ENCODE assay signal across 1 fruit fly cellular context in genomic region chr3L:7976081-7976483, dm6.
TF ChIP-seq lines count a peak whose summit lies in the region.

HP4 (minus strand) TSS chr3L:7976154.
CG8209 (plus strand) TSS chr3L:7976406.

TF ChIP-seq in whole organism, embryonic, 481 proteins besides CTCF, POLR2A, EP300 and RAD21 (continued from another document and continues in another):
- TF ChIP-seq B-H1 (GFP tag; IDR thresholded peaks at IDR 0.05; lab: Robert Waterston, UW) = peak; percentile 75; the same call in 2 of the 3 replicates
- TF ChIP-seq lov (optimal IDR thresholded peaks at IDR 0.05; lab: Kevin White, UChicago) = no peak
- TF ChIP-seq lov (GFP tag; IDR thresholded peaks at IDR 0.05; lab: Robert Waterston, UW) = 0 out of 3 replicates have a peak, but pooled peaks have one; percentile 63
- TF ChIP-seq ro (GFP tag; IDR thresholded peaks at IDR 0.05; lab: Robert Waterston, UW) = peak; percentile 59; the same call in 1 of the 2 replicates
- peak; percentile 88 for TF ChIP-seq zfh1 (GFP tag; IDR thresholded peaks at IDR 0.05; lab: Robert Waterston, UW)
- TF ChIP-seq gcm2 (GFP tag; optimal IDR thresholded peaks at IDR 0.05; lab: Kevin White, UChicago) = peak; percentile 52
- no peak for TF ChIP-seq dati (GFP tag; IDR thresholded peaks at IDR 0.05; lab: Robert Waterston, UW)
- TF ChIP-seq dpn (GFP tag; optimal IDR thresholded peaks at IDR 0.05; lab: Kevin White, UChicago) = peak; percentile 61 to 86
- TF ChIP-seq zf30C (GFP tag; optimal IDR thresholded peaks at IDR 0.05; lab: Kevin White, UChicago) = peak; percentile 99
- TF ChIP-seq Fer2 (tag; optimal IDR thresholded peaks at IDR 0.05; lab: Kevin White, UChicago) = peak; percentile 79
- TF ChIP-seq sr (GFP tag; IDR thresholded peaks at IDR 0.05; lab: Robert Waterston, UW) = no peak
- TF ChIP-seq Fer1 (GFP tag; optimal IDR thresholded peaks at IDR 0.05; lab: Kevin White, UChicago) = peak; percentile 87
- peak; percentile 76 for TF ChIP-seq HHEX (GFP tag; optimal IDR thresholded peaks at IDR 0.05; lab: Kevin White, UChicago)
- peak; percentile 74 for TF ChIP-seq wdn (GFP tag; IDR thresholded peaks at IDR 0.05; lab: Robert Waterston, UW)
- peak; percentile 14 for TF ChIP-seq schlank (tag; optimal IDR thresholded peaks at IDR 0.05; lab: Kevin White, UChicago)
- TF ChIP-seq CkIIα-i1 (GFP tag; IDR thresholded peaks at IDR 0.05; lab: Robert Waterston, UW) = no peak
- no peak for TF ChIP-seq HmgD (GFP tag; optimal IDR thresholded peaks at IDR 0.05; lab: Kevin White, UChicago)
- TF ChIP-seq her (GFP tag; optimal IDR thresholded peaks at IDR 0.05; lab: Kevin White, UChicago) = peak; percentile 19
- peak; percentile 79 for TF ChIP-seq lilli (GFP tag; optimal IDR thresholded peaks at IDR 0.05; lab: Kevin White, UChicago)
- peak; percentile 22 for TF ChIP-seq CG1603 (tag; optimal IDR thresholded peaks at IDR 0.05; lab: Kevin White, UChicago)
- TF ChIP-seq CG18011 (GFP tag; optimal IDR thresholded peaks at IDR 0.05; lab: Kevin White, UChicago) = peak; percentile 59
- peak; percentile 13 for TF ChIP-seq slp2 (GFP tag; optimal IDR thresholded peaks at IDR 0.05; lab: Kevin White, UChicago)
- no peak for TF ChIP-seq repo (GFP tag; optimal IDR thresholded peaks at IDR 0.05; lab: Kevin White, UChicago)
- peak; percentile 91 for TF ChIP-seq CG6272 (GFP tag; IDR thresholded peaks at IDR 0.05; lab: Robert Waterston, UW)
- TF ChIP-seq ase (GFP tag; IDR thresholded peaks at IDR 0.05; lab: Robert Waterston, UW) = peak; percentile 75; the same call in 2 of the 3 replicates
- peak; percentile 61 for TF ChIP-seq nerfin-1 (tag; optimal IDR thresholded peaks at IDR 0.05; lab: Kevin White, UChicago)
- TF ChIP-seq Usf (GFP tag; optimal IDR thresholded peaks at IDR 0.05; lab: Kevin White, UChicago) = peak; percentile 5
- TF ChIP-seq PHDP (tag; optimal IDR thresholded peaks at IDR 0.05; lab: Kevin White, UChicago) = peak; percentile 88
- TF ChIP-seq phol (tag; optimal IDR thresholded peaks at IDR 0.05; lab: Kevin White, UChicago) = peak; percentile 88
- TF ChIP-seq CG7987 (GFP tag; optimal IDR thresholded peaks at IDR 0.05; lab: Kevin White, UChicago) = peak; percentile 34
- TF ChIP-seq Trl (optimal IDR thresholded peaks at IDR 0.05; lab: Kevin White, UChicago) = no peak
- peak; percentile 68 for TF ChIP-seq Trl (GFP tag; optimal IDR thresholded peaks at IDR 0.05; lab: Kevin White, UChicago)
- TF ChIP-seq run (tag; optimal IDR thresholded peaks at IDR 0.05; lab: Kevin White, UChicago) = peak; percentile 30
- TF ChIP-seq ATbp (GFP tag; optimal IDR thresholded peaks at IDR 0.05; lab: Kevin White, UChicago) = peak; percentile 55
- TF ChIP-seq Nf-YB (GFP tag; optimal IDR thresholded peaks at IDR 0.05; lab: Kevin White, UChicago) = peak; percentile 63
- peak in 1 of 2 experiments; percentile 38 for TF ChIP-seq insv (GFP tag; optimal IDR thresholded peaks at IDR 0.05; lab: Kevin White, UChicago)
- peak; percentile 41 for TF ChIP-seq Dip3 (GFP tag; optimal IDR thresholded peaks at IDR 0.05; lab: Kevin White, UChicago)
- no peak for TF ChIP-seq Bdp1 (GFP tag; optimal IDR thresholded peaks at IDR 0.05; lab: Kevin White, UChicago)
- TF ChIP-seq ssp (GFP tag; IDR thresholded peaks at IDR 0.05; lab: Robert Waterston, UW) = peak; percentile 78
- TF ChIP-seq maf-S (GFP tag; optimal IDR thresholded peaks at IDR 0.05; lab: Kevin White, UChicago) = no peak
- peak; percentile 81 for TF ChIP-seq tna (GFP tag; IDR thresholded peaks at IDR 0.05; lab: Robert Waterston, UW; ENCODE audit: partially characterized antibody)
- TF ChIP-seq Optix (GFP tag; IDR thresholded peaks at IDR 0.05; lab: Robert Waterston, UW) = peak; percentile 58; the same call in 2 of the 3 replicates
- TF ChIP-seq Scr (GFP tag; IDR thresholded peaks at IDR 0.05; lab: Robert Waterston, UW; ENCODE audit: partially characterized antibody) = peak; percentile 97
- TF ChIP-seq wek (GFP tag; optimal IDR thresholded peaks at IDR 0.05; lab: Kevin White, UChicago) = no peak
- peak; percentile 36 for TF ChIP-seq Lhr (GFP tag; optimal IDR thresholded peaks at IDR 0.05; lab: Kevin White, UChicago)
- TF ChIP-seq esg (GFP tag; conservative IDR thresholded peaks at IDR 0.05; lab: Robert Waterston, UW) = peak; percentile 81
- TF ChIP-seq ab (GFP tag; optimal IDR thresholded peaks at IDR 0.05; lab: Kevin White, UChicago) = no peak
- TF ChIP-seq lmd (GFP tag; IDR thresholded peaks at IDR 0.05; lab: Robert Waterston, UW) = peak; percentile 85
- peak; percentile 27 for TF ChIP-seq CG12219 (GFP tag; optimal IDR thresholded peaks at IDR 0.05; lab: Kevin White, UChicago)
- peak; percentile 82 for TF ChIP-seq CG4730 (GFP tag; IDR thresholded peaks at IDR 0.05; lab: Robert Waterston, UW)
- peak; percentile 78 for TF ChIP-seq CG15514 (GFP tag; optimal IDR thresholded peaks at IDR 0.05; lab: Kevin White, UChicago)
- TF ChIP-seq luna (GFP tag; optimal IDR thresholded peaks at IDR 0.05; lab: Kevin White, UChicago) = no peak
- peak; percentile 48; the same call in 1 of the 3 replicates for TF ChIP-seq CG11093 (GFP tag; IDR thresholded peaks at IDR 0.05; lab: Robert Waterston, UW)
- TF ChIP-seq Spps (tag; optimal IDR thresholded peaks at IDR 0.05; lab: Kevin White, UChicago) = peak; percentile 74
- TF ChIP-seq Stat92E (GFP tag; optimal IDR thresholded peaks at IDR 0.05; lab: Kevin White, UChicago) = peak in 1 of 3 experiments; percentile 34
- no peak for TF ChIP-seq HLHmδ (GFP tag; optimal IDR thresholded peaks at IDR 0.05; lab: Kevin White, UChicago)
- peak; percentile 86 for TF ChIP-seq Xbp1 (GFP tag; optimal IDR thresholded peaks at IDR 0.05; lab: Kevin White, UChicago)
- peak; percentile 71 for TF ChIP-seq CG31224 (GFP tag; IDR thresholded peaks at IDR 0.05; lab: Robert Waterston, UW)
- peak; percentile 88 for TF ChIP-seq CG13775 (GFP tag; optimal IDR thresholded peaks at IDR 0.05; lab: Kevin White, UChicago)
- peak; percentile 78 for TF ChIP-seq sug (tag; optimal IDR thresholded peaks at IDR 0.05; lab: Kevin White, UChicago)
- peak; percentile 70 for TF ChIP-seq bab2 (GFP tag; optimal IDR thresholded peaks at IDR 0.05; lab: Kevin White, UChicago)
- TF ChIP-seq caup (GFP tag; optimal IDR thresholded peaks at IDR 0.05; lab: Kevin White, UChicago; ENCODE audit: severe bottlenecking) = peak; percentile 76
- peak; percentile 88 for TF ChIP-seq CG18599 (GFP tag; optimal IDR thresholded peaks at IDR 0.05; lab: Kevin White, UChicago)
- peak; percentile 50 for TF ChIP-seq CrebB (tag; optimal IDR thresholded peaks at IDR 0.05; lab: Kevin White, UChicago)
- TF ChIP-seq CG17328 (GFP tag; IDR thresholded peaks at IDR 0.05; lab: Robert Waterston, UW) = peak; percentile 89
- TF ChIP-seq br (optimal IDR thresholded peaks at IDR 0.05; lab: Kevin White, UChicago) = no peak
- peak; percentile 80 for TF ChIP-seq NfI (GFP tag; optimal IDR thresholded peaks at IDR 0.05; lab: Kevin White, UChicago)
- TF ChIP-seq CG1233 (GFP tag; optimal IDR thresholded peaks at IDR 0.05; lab: Kevin White, UChicago) = peak; percentile 66
- peak; percentile 59 for TF ChIP-seq Deaf1 (tag; optimal IDR thresholded peaks at IDR 0.05; lab: Kevin White, UChicago)
- TF ChIP-seq amos (GFP tag; IDR thresholded peaks at IDR 0.05; lab: Robert Waterston, UW; ENCODE audit: partially characterized antibody) = peak; percentile 92
- peak; percentile 73 for TF ChIP-seq CG12942 (GFP tag; optimal IDR thresholded peaks at IDR 0.05; lab: Kevin White, UChicago)
- peak; percentile 85 for TF ChIP-seq CG15269 (tag; optimal IDR thresholded peaks at IDR 0.05; lab: Kevin White, UChicago)
- peak; percentile 83 for TF ChIP-seq CG15696 (tag; optimal IDR thresholded peaks at IDR 0.05; lab: Kevin White, UChicago)
- no peak for TF ChIP-seq Neu2 (GFP tag; optimal IDR thresholded peaks at IDR 0.05; lab: Kevin White, UChicago; ENCODE audit: borderline replicate concordance)
- peak; percentile 1 for TF ChIP-seq tx (GFP tag; optimal IDR thresholded peaks at IDR 0.05; lab: Kevin White, UChicago)
- peak; percentile 94 for TF ChIP-seq knrl (GFP tag; IDR thresholded peaks at IDR 0.05; lab: Robert Waterston, UW; ENCODE audit: partially characterized antibody)
- peak; percentile 78 for TF ChIP-seq H2.0 (GFP tag; IDR thresholded peaks at IDR 0.05; lab: Robert Waterston, UW)
- peak; percentile 61 for TF ChIP-seq CG18764 (GFP tag; optimal IDR thresholded peaks at IDR 0.05; lab: Kevin White, UChicago)
- TF ChIP-seq CG18476 (GFP tag; optimal IDR thresholded peaks at IDR 0.05; lab: Kevin White, UChicago) = peak; percentile 75
- TF ChIP-seq Poxn (GFP tag; IDR thresholded peaks at IDR 0.05; lab: Robert Waterston, UW) = peak; percentile 21; the same call in 1 of the 2 replicates
- TF ChIP-seq pnt (GFP tag; optimal IDR thresholded peaks at IDR 0.05; lab: Kevin White, UChicago) = peak; percentile 38
- TF ChIP-seq CG13287 (GFP tag; IDR thresholded peaks at IDR 0.05; lab: Robert Waterston, UW; ENCODE audit: partially characterized antibody) = peak; percentile 98
- TF ChIP-seq CG9437 (GFP tag; optimal IDR thresholded peaks at IDR 0.05; lab: Kevin White, UChicago) = peak; percentile 35
- peak; percentile 36 for TF ChIP-seq Myb (GFP tag; optimal IDR thresholded peaks at IDR 0.05; lab: Kevin White, UChicago)
- TF ChIP-seq CG12391 (tag; optimal IDR thresholded peaks at IDR 0.05; lab: Kevin White, UChicago) = peak; percentile 95
- TF ChIP-seq CG7357 (GFP tag; IDR thresholded peaks at IDR 0.05; lab: Robert Waterston, UW) = peak; percentile 72
- no peak; the same call in 2 of the 3 replicates for TF ChIP-seq jigr1 (GFP tag; IDR thresholded peaks at IDR 0.05; lab: Robert Waterston, UW)
- peak; percentile 64 for TF ChIP-seq CG3407 (GFP tag; optimal IDR thresholded peaks at IDR 0.05; lab: Kevin White, UChicago)
- TF ChIP-seq CG1602 (GFP tag; optimal IDR thresholded peaks at IDR 0.05; lab: Kevin White, UChicago) = peak; percentile 87
- TF ChIP-seq h (optimal IDR thresholded peaks at IDR 0.05; lab: Kevin White, UChicago) = no peak
- no peak for TF ChIP-seq CG31388 (GFP tag; optimal IDR thresholded peaks at IDR 0.05; lab: Kevin White, UChicago)
- TF ChIP-seq CG12769 (tag; optimal IDR thresholded peaks at IDR 0.05; lab: Kevin White, UChicago) = peak; percentile 51
- TF ChIP-seq Ptx1 (GFP tag; IDR thresholded peaks at IDR 0.05; lab: Robert Waterston, UW) = peak; percentile 93
- TF ChIP-seq danr (GFP tag; IDR thresholded peaks at IDR 0.05; lab: Robert Waterston, UW) = peak; percentile 37; the same call in 1 of the 2 replicates
- peak; percentile 58; the same call in 2 of the 3 replicates for TF ChIP-seq CG3726 (GFP tag; IDR thresholded peaks at IDR 0.05; lab: Robert Waterston, UW)
- TF ChIP-seq sqz (GFP tag; optimal IDR thresholded peaks at IDR 0.05; lab: Kevin White, UChicago) = peak; percentile 48
- no peak for TF ChIP-seq fru (optimal IDR thresholded peaks at IDR 0.05; lab: Kevin White, UChicago)
- peak; percentile 92 for TF ChIP-seq zen2 (GFP tag; IDR thresholded peaks at IDR 0.05; lab: Robert Waterston, UW; ENCODE audit: partially characterized antibody)
- peak in 1 of 2 experiments; percentile 84 for TF ChIP-seq Hr51 (GFP tag; optimal IDR thresholded peaks at IDR 0.05; lab: Kevin White, UChicago)
- peak; percentile 39 for TF ChIP-seq CG3163 (GFP tag; optimal IDR thresholded peaks at IDR 0.05; lab: Kevin White, UChicago)
- peak; percentile 72 for TF ChIP-seq rib (GFP tag; IDR thresholded peaks at IDR 0.05; lab: Robert Waterston, UW)
- TF ChIP-seq CG12104 (GFP tag; optimal IDR thresholded peaks at IDR 0.05; lab: Kevin White, UChicago) = peak; percentile 58
- TF ChIP-seq Oli (tag; optimal IDR thresholded peaks at IDR 0.05; lab: Kevin White, UChicago) = peak; percentile 72
- peak; percentile 96 for TF ChIP-seq hbn (GFP tag; IDR thresholded peaks at IDR 0.05; lab: Robert Waterston, UW; ENCODE audit: partially characterized antibody)
- TF ChIP-seq CG17829 (tag; optimal IDR thresholded peaks at IDR 0.05; lab: Kevin White, UChicago) = peak; percentile 90
- peak; percentile 69 for TF ChIP-seq CG14014 (GFP tag; IDR thresholded peaks at IDR 0.05; lab: Robert Waterston, UW)
- TF ChIP-seq CG7556 (GFP tag; optimal IDR thresholded peaks at IDR 0.05; lab: Kevin White, UChicago) = peak; percentile 83
- TF ChIP-seq CG32532 (GFP tag; IDR thresholded peaks at IDR 0.05; lab: Robert Waterston, UW) = peak; percentile 90
- no peak for TF ChIP-seq cg (GFP tag; optimal IDR thresholded peaks at IDR 0.05; lab: Kevin White, UChicago)
- TF ChIP-seq exex (tag; optimal IDR thresholded peaks at IDR 0.05; lab: Kevin White, UChicago) = no peak
- peak; percentile 71; the same call in 2 of the 3 replicates for TF ChIP-seq CG11560 (tag; IDR thresholded peaks at IDR 0.05; lab: Robert Waterston, UW)
- TF ChIP-seq vnd (GFP tag; IDR thresholded peaks at IDR 0.05; lab: Robert Waterston, UW; ENCODE audit: partially characterized antibody) = peak; percentile 95
- TF ChIP-seq scrt (GFP tag; optimal IDR thresholded peaks at IDR 0.05; lab: Kevin White, UChicago) = peak; percentile 63
- peak; percentile 53 for TF ChIP-seq Asciz (GFP tag; optimal IDR thresholded peaks at IDR 0.05; lab: Kevin White, UChicago)
- TF ChIP-seq CG9876 (GFP tag; optimal IDR thresholded peaks at IDR 0.05; lab: Kevin White, UChicago) = no peak
- peak; percentile 99 for TF ChIP-seq Dll (GFP tag; IDR thresholded peaks at IDR 0.05; lab: Robert Waterston, UW; ENCODE audit: partially characterized antibody)
- TF ChIP-seq oc (tag; optimal IDR thresholded peaks at IDR 0.05; lab: Kevin White, UChicago) = peak; percentile 80
- TF ChIP-seq zfh2 (GFP tag; optimal IDR thresholded peaks at IDR 0.05; lab: Kevin White, UChicago) = peak; percentile 76
- peak; percentile 32 for TF ChIP-seq CG10565 (GFP tag; optimal IDR thresholded peaks at IDR 0.05; lab: Kevin White, UChicago)
- no peak for TF ChIP-seq disco-r (GFP tag; optimal IDR thresholded peaks at IDR 0.05; lab: Kevin White, UChicago)
- TF ChIP-seq abd-A (tag; optimal IDR thresholded peaks at IDR 0.05; lab: Kevin White, UChicago) = no peak
- TF ChIP-seq bsh (GFP tag; optimal IDR thresholded peaks at IDR 0.05; lab: Kevin White, UChicago) = peak; percentile 13 to 85
- TF ChIP-seq sc (optimal IDR thresholded peaks at IDR 0.05; lab: Kevin White, UChicago) = no peak
- TF ChIP-seq sc (GFP tag; optimal IDR thresholded peaks at IDR 0.05; lab: Kevin White, UChicago) = peak; percentile 56
- peak; percentile 54 for TF ChIP-seq emc (GFP tag; optimal IDR thresholded peaks at IDR 0.05; lab: Kevin White, UChicago)
- peak; percentile 65 for TF ChIP-seq cwo (GFP tag; optimal IDR thresholded peaks at IDR 0.05; lab: Kevin White, UChicago)
- TF ChIP-seq Bgb (GFP tag; IDR thresholded peaks at IDR 0.05; lab: Robert Waterston, UW; ENCODE audit: partially characterized antibody) = peak; percentile 86
- TF ChIP-seq bcd (GFP tag; optimal IDR thresholded peaks at IDR 0.05; lab: Kevin White, UChicago) = peak; percentile 79
- peak; percentile 59 for TF ChIP-seq CG6254 (GFP tag; optimal IDR thresholded peaks at IDR 0.05; lab: Kevin White, UChicago)
